Worm (Caenorhabditis elegans) whole organism, young adult: ENCODE data around the gene C46C2.5.

Experiments used
- F33H1.4 ChIP-seq: fragments of 200-800 bp; sonication (Bioruptor generic); IDR thresholded peaks from 2 replicates; pipeline ENCODE4 v1.3.6; 2022; ENCODE audit warnings: missing genetic modification reagents, missing genetic modification characterization, missing compliant biosample characterization
- K12H6.12 ChIP-seq: fragments of 200-800 bp; sonication (Bioruptor generic); optimal IDR thresholded peaks from 2 replicates; lab custom pipeline; 2018; ENCODE audit warnings: mild to moderate bottlenecking, missing genetic modification characterization, missing compliant biosample characterization
- T26A5.8 ChIP-seq: sonication (generic microtip); optimal IDR thresholded peaks from 2 replicates; lab custom pipeline; 2016; ENCODE audit warnings: missing genetic modification characterization, missing compliant biosample characterization
- akir-1 ChIP-seq: fragments of 200-800 bp; sonication (Bioruptor generic); optimal IDR thresholded peaks from 2 replicates; lab custom pipeline; 2018; ENCODE audit warnings: mild to moderate bottlenecking, missing genetic modification characterization, moderate library complexity, missing compliant biosample characterization
- attf-6 ChIP-seq: fragments of 200-800 bp; sonication (Bioruptor generic); IDR thresholded peaks from 2 replicates; pipeline ENCODE4 v1.3.6; 2022; ENCODE audit warnings: missing genetic modification reagents, missing genetic modification characterization, missing compliant biosample characterization
- bed-2 ChIP-seq: fragments of 200-800 bp; sonication (Bioruptor generic); IDR thresholded peaks from 2 replicates; pipeline ENCODE4 v1.3.6; 2022; ENCODE audit warnings: missing genetic modification reagents, missing genetic modification characterization, missing compliant biosample characterization
- ceh-27 ChIP-seq: fragments of 200-800 bp; sonication (Bioruptor generic); optimal IDR thresholded peaks from 2 replicates; lab custom pipeline; 2018; ENCODE audit warnings: mild to moderate bottlenecking, missing genetic modification characterization, moderate library complexity, missing compliant biosample characterization
- ets-4 ChIP-seq: fragments of 200-800 bp; sonication (Bioruptor generic); optimal IDR thresholded peaks from 2 replicates; lab custom pipeline; 2018; ENCODE audit warnings: mild to moderate bottlenecking, missing genetic modification characterization, missing compliant biosample characterization
- hmg-20 ChIP-seq: fragments of 200-800 bp; sonication (Bioruptor generic); IDR thresholded peaks from 2 replicates; pipeline ENCODE4 v1.3.6; 2022; ENCODE audit warnings: missing genetic modification reagents, missing genetic modification characterization, missing compliant biosample characterization
- lin-26 ChIP-seq: fragments of 200-800 bp; sonication (Bioruptor generic); IDR thresholded peaks from 2 replicates; pipeline ENCODE4 v1.3.6; 2022; ENCODE audit warnings: missing genetic modification reagents, missing genetic modification characterization, missing compliant biosample characterization
- mcd-1 ChIP-seq: fragments of 200-800 bp; sonication (Bioruptor generic); IDR thresholded peaks from 2 replicates; pipeline ENCODE4 v1.3.6; 2022; ENCODE audit warnings: missing genetic modification reagents, missing genetic modification characterization, missing compliant biosample characterization
- pha-4 ChIP-seq: fragments of 150-350 bp; sonication (generic microtip); optimal IDR thresholded peaks from 2 replicates; lab custom pipeline; 2014; ENCODE audit warnings: missing biosample characterization, missing genetic modification reagents, missing genetic modification characterization
- sea-2 ChIP-seq: fragments of 200-800 bp; sonication (Bioruptor generic); IDR thresholded peaks from 2 replicates; pipeline ENCODE4 v1.3.6; 2022; ENCODE audit warnings: missing genetic modification characterization, missing compliant biosample characterization
- unc-62 ChIP-seq: fragments of 150-350 bp; optimal IDR thresholded peaks from 2 replicates; lab custom pipeline; 2014; ENCODE audit warnings: missing biosample characterization, missing genetic modification reagents, missing genetic modification characterization

ce11 chrIV:9214823-9215222, 22.4 kb upstream of the C46C2.5 start:
- no peak for TF ChIP-seq bed-2 (GFP tag; lab: Robert Waterston, UW)
- TF ChIP-seq unc-62 (GFP tag; lab: Kevin White, UChicago) = no peak
- no peak for TF ChIP-seq T26A5.8 (tag; lab: Kevin White, UChicago)
- TF ChIP-seq ets-4 (GFP tag; lab: Kevin White, UChicago) = no peak
- TF ChIP-seq pha-4 (tag; lab: Kevin White, UChicago) = no peak
- TF ChIP-seq F33H1.4 (GFP tag; lab: Robert Waterston, UW) = no peak
- TF ChIP-seq akir-1 (GFP tag; lab: Kevin White, UChicago) = no peak
- TF ChIP-seq attf-6 = no peak
- no peak for TF ChIP-seq ceh-27 (GFP tag; lab: Kevin White, UChicago)
- no peak for TF ChIP-seq sea-2 (GFP tag; lab: Robert Waterston, UW)
- no peak for TF ChIP-seq K12H6.12 (tag; lab: Kevin White, UChicago)
- TF ChIP-seq lin-26 (GFP tag; lab: Robert Waterston, UW) = no peak
- TF ChIP-seq hmg-20 (GFP tag; lab: Robert Waterston, UW) = no peak
- TF ChIP-seq mcd-1 (GFP tag; lab: Robert Waterston, UW) = no peak
